Fruit fly (Drosophila melanogaster) whole organism, prepupa: ENCODE measurements around the gene Rap1.

ENCODE experiments used
- CG15336 ChIP-seq: fragments of 200-800 bp; sonication (Bioruptor generic); IDR thresholded peaks from 2 replicates; pipeline ENCODE4 v1.3.6; 2022; ENCODE audit warnings: missing biosample characterization, missing genetic modification characterization
- CG7368 ChIP-seq: fragments of 200-800 bp; sonication (Bioruptor generic); optimal IDR thresholded peaks from 3 replicates; lab custom pipeline; 2016; ENCODE audit warnings: missing biosample characterization, missing genetic modification characterization
- Eip78C ChIP-seq: fragments of 200-800 bp; sonication (Bioruptor generic); peaks from one replicate; lab custom pipeline; 2016; ENCODE audit warnings: missing biosample characterization, missing genetic modification characterization
- Eip93F ChIP-seq: fragments of 200-800 bp; sonication (Bioruptor generic); optimal IDR thresholded peaks from 2 replicates; lab custom pipeline; 2016; ENCODE audit warnings: missing biosample characterization, mild to moderate bottlenecking, missing genetic modification characterization
- Ets96B ChIP-seq: fragments of 200-800 bp; optimal IDR thresholded peaks from 2 replicates; lab custom pipeline; 2019; ENCODE audit warnings: missing biosample characterization, mild to moderate bottlenecking, missing genetic modification characterization, moderate library complexity
- Gug ChIP-seq: fragments of 200-800 bp; sonication (Bioruptor generic); IDR thresholded peaks from 2 replicates; pipeline ENCODE4 v1.3.6; 2022; ENCODE audit warnings: missing biosample characterization, missing genetic modification characterization
- Hr39 ChIP-seq: fragments of 200-800 bp; sonication (Bioruptor generic); optimal IDR thresholded peaks from 2 replicates; lab custom pipeline; 2016; ENCODE audit warnings: missing biosample characterization, missing genetic modification characterization
- acj6 ChIP-seq: fragments of 200-800 bp; sonication (Bioruptor generic); optimal IDR thresholded peaks from 3 replicates; lab custom pipeline; 2016; ENCODE audit warnings: missing biosample characterization, missing genetic modification characterization
- cyc ChIP-seq: fragments of 200-800 bp; sonication (Bioruptor generic); optimal IDR thresholded peaks from 3 replicates; lab custom pipeline; 2016; ENCODE audit warnings: missing biosample characterization, missing genetic modification characterization
- spab ChIP-seq: fragments of 200-800 bp; sonication (Bioruptor generic); optimal IDR thresholded peaks from 2 replicates; lab custom pipeline; 2017; ENCODE audit warnings: missing biosample characterization, mild to moderate bottlenecking, missing genetic modification characterization, missing genetic modification reagents

DNA sequence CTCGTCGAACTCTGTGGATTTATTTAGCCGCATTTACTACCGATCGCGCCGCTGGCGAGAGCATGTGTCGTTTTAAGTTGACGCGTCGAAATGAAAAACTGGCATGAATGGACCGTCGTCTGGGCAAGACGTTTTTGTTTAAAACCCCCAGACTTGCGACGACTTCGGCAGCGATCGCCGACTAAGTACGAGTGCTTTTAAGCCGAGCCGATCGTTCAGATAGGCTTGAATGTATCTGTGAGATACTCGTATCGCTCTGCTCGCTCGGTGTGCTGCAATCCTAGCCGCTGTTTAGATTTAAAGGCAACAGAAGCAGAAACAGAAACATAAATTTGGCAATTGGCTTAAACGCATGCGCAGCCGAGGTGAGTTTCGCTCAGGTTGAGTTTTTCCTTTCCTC is 48.1 kb upstream of the Rap1 start, which contains the start of gene dsb:
- TF ChIP-seq CG7368 (GFP tag; lab: Kevin White, UChicago): no peak
- TF ChIP-seq cyc: no peak
- no peak for TF ChIP-seq Hr39 (GFP tag; lab: Kevin White, UChicago)
- TF ChIP-seq Gug (GFP tag; lab: Robert Waterston, UW): no peak
- TF ChIP-seq Ets96B (tag; lab: Kevin White, UChicago): no peak
- no peak for TF ChIP-seq spab (GFP tag; lab: Kevin White, UChicago)
- TF ChIP-seq acj6 (GFP tag; lab: Kevin White, UChicago): no peak
- TF ChIP-seq Eip78C: peak; percentile 32
- no peak; the same call in 1 of the 2 replicates for TF ChIP-seq CG15336 (GFP tag; lab: Robert Waterston, UW)
- no peak for TF ChIP-seq Eip93F (GFP tag; lab: Kevin White, UChicago)
